Fruit fly (Drosophila melanogaster) Kc167 (cell line): ENCODE data around the gene srw.

Source experiments
- Myc ChIP-seq: fragments of >200 bp; optimal IDR thresholded peaks from 2 replicates; lab custom pipeline; 2017; ENCODE audit warnings: missing external identifiers
- Sin3A ChIP-seq: fragments of >200 bp; optimal IDR thresholded peaks from 2 replicates; lab custom pipeline; 2018; ENCODE audit warnings: missing external identifiers
- h ChIP-seq: fragments of >200 bp; optimal IDR thresholded peaks from 3 replicates; lab custom pipeline; 2018; ENCODE audit warnings: missing external identifiers
- insv ChIP-seq: fragments of >200 bp; optimal IDR thresholded peaks from 3 replicates; lab custom pipeline; 2018; ENCODE audit warnings: missing external identifiers
- psq ChIP-seq: fragments of >200 bp; optimal IDR thresholded peaks from 2 replicates; lab custom pipeline; 2017; ENCODE audit warnings: missing external identifiers
- ttk ChIP-seq: sonication (Bioruptor generic); optimal IDR thresholded peaks from 2 replicates; lab custom pipeline; 2017; ENCODE audit warnings: missing external identifiers

The srw gene

DNA sequence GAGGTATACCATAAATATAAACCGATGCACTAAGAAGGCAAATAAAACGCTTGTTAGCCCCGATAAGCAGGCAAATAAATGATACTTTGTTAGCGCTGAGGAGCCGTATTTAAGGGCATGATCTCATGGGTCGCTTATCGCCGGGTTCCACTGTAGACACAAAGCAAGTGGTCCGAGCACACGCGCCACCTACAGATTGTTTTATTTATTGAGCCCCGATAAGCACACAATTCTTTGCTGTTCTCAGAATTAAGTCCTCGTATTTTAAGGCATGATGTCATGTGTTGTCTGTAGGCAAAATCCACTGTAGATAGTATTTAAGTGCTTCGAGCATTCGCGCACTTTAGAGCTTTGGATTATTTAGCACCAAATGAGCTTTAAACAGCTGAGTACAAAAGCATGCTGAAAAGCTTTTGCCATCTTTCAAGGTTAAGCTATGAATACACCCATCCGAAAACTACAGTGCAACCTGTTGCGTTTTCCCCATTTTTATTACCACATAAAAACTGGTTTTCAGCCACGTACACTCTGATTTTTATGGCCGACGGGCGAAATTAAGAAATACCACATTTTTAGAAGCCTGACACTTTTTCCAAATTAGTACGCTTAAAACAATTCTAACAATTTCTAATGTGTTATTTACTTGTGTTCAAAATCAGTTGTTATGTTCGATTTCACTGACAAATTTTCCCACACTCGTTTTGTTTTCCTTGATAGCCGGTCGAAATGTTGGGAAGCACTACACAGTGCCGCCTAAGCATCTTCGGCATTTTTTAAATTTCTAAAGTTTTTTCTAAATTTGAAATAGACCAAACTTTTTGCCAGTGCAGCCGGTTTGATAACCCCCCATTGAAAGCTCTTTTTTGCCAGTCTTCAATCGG is 43.6 kb downstream of the srw start, which contains the start of gene Sqor:
Gene Sqor, plus strand, starts transcription at position 732 of the 881 bp plus-strand sequence.
- no peak for TF ChIP-seq h (lab: Kevin White, UChicago)
- TF ChIP-seq Sin3A (lab: Kevin White, UChicago), result no peak
- TF ChIP-seq Myc (lab: Kevin White, UChicago), result no peak
- TF ChIP-seq ttk (lab: Kevin White, UChicago), result no peak
- no peak for TF ChIP-seq insv
- TF ChIP-seq psq (lab: Kevin White, UChicago), result no peak

DNA sequence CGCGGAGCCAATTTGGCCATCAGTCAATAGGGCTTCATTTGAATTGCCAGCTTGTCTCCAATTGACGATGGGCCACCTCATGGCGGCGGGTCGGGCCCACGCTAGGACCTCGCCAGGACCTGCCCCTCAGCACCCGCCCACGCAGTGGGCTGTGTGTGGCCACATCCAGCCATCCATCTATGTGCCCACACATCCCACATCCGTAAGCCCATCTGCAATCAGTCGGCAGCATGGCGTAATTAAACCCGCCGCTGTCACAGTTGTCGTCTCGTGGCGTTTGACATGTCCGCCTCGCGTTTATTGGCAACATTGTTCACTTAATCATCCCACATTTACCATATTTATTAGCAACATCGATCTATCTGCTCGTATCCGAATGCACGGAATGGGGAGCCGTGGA is 45.1 kb downstream of the srw start:
- TF ChIP-seq Sin3A (lab: Kevin White, UChicago), result no peak
- TF ChIP-seq psq (lab: Kevin White, UChicago), result no peak
- TF ChIP-seq ttk (lab: Kevin White, UChicago), result no peak
- no peak for TF ChIP-seq h (lab: Kevin White, UChicago)
- TF ChIP-seq insv, result no peak
- TF ChIP-seq Myc (lab: Kevin White, UChicago), result no peak

DNA sequence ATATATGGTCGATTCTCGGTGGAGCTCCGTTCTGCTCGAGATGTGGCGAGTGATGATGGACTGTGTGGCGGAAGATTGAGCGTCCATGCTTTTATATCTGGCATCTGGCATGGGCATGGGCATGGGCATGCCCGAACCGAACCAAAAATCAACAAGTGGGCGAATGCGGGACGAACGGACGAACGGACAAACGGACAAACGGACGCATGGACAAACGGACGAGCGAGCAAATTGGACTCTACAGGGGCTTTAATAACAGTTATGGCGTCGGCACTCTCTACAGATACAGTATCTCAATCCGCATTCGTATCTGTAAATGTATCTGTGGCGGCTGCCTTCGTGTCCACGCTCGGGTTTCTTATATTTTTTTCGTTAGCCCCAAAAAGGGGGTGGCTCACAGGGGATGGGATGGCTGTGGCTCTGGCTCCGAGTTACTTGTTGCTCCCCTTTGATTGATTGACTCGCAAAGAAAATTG is 47.1 kb downstream of the srw start, which contains the start of gene ImpL2:
Gene ImpL2, minus strand, starts transcription at position 51 of the 476 bp plus-strand sequence.
- TF ChIP-seq insv (no peak), h (lab: Kevin White, UChicago) (no peak), Sin3A (lab: Kevin White, UChicago) (no peak), Myc (lab: Kevin White, UChicago) (no peak), psq (lab: Kevin White, UChicago) (no peak), ttk (lab: Kevin White, UChicago) (no peak)

DNA sequence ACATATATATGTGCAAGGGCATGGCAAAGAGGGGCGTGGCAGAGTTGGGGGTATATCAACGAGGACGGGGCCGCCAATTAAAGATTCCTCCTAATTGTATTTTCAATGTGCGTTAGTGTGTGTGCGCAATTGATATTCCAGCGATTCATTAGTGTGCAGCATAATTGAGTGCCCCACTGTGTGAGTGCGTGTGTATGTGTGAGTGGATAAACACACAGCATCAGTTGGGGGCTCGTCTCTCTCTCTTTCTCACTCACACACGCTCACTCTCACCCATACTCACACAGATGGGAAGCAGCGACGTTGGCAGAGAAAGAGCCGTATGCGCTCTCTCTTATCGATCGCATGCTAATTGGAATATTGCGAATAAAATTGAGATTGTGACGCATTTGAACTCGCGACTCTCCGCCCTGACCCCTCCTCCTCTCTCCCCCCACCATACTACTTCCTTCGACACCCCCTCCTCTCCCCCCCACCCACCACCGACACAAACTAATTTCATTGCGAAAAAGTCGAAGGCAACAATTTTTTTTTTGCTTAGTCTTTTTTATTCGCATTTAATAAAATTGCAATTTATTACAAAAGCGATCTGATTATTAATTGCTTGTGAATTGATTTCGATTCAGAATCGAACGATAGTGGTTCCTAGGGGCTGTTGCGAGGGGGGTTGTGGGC is 49.5 kb downstream of the srw start:
- TF ChIP-seq Sin3A (lab: Kevin White, UChicago) (no peak), ttk (lab: Kevin White, UChicago) (no peak), psq (lab: Kevin White, UChicago) (no peak), Myc (lab: Kevin White, UChicago) (no peak), h (lab: Kevin White, UChicago) (no peak), insv (no peak)
